Worm (Caenorhabditis elegans) whole organism, early embryonic: ENCODE data around the gene C05B5.17.

ENCODE experiments used
- B0310.2 ChIP-seq: sonication (generic microtip); optimal IDR thresholded peaks from 2 replicates; lab custom pipeline; 2016; ENCODE audit warnings: mild to moderate bottlenecking, missing genetic modification characterization, missing compliant biosample characterization
- F13C5.2 ChIP-seq: sonication (generic microtip); optimal IDR thresholded peaks from 2 replicates; lab custom pipeline; 2017; ENCODE audit warnings: mild to moderate bottlenecking, missing genetic modification characterization, inconsistent platforms, missing compliant biosample characterization
- aly-1 ChIP-seq: sonication (generic microtip); optimal IDR thresholded peaks from 2 replicates; lab custom pipeline; 2016; ENCODE audit warnings: missing genetic modification characterization, missing compliant biosample characterization
- ama-1 ChIP-seq: fragments of 150-350 bp; optimal IDR thresholded peaks from 2 replicates; lab custom pipeline; 2014
- ceh-13 ChIP-seq: fragments of 200-800 bp; sonication (Bioruptor generic); optimal IDR thresholded peaks from 2 replicates; lab custom pipeline; 2018; ENCODE audit warnings: mild to moderate bottlenecking, missing genetic modification characterization, missing compliant biosample characterization
- ceh-36 ChIP-seq: sonication (generic microtip); optimal IDR thresholded peaks from 2 replicates; lab custom pipeline; 2016; ENCODE audit warnings: missing genetic modification characterization, inconsistent platforms, missing compliant biosample characterization
- ets-7 ChIP-seq: sonication (generic microtip); optimal IDR thresholded peaks from 2 replicates; lab custom pipeline; 2016; ENCODE audit warnings: missing genotype, missing genetic modification characterization, missing compliant biosample characterization
- flt-1 ChIP-seq: fragments of 200-800 bp; sonication (Bioruptor generic); IDR thresholded peaks from 2 replicates; pipeline ENCODE4 v1.3.6; 2022; ENCODE audit warnings: missing genetic modification characterization, missing compliant biosample characterization
- hmbx-1 ChIP-seq: sonication (generic microtip); optimal IDR thresholded peaks from 2 replicates; lab custom pipeline; 2016; ENCODE audit warnings: mild to moderate bottlenecking, missing genetic modification characterization, missing compliant biosample characterization
- hmg-4 ChIP-seq: fragments of 200-800 bp; sonication (Bioruptor generic); optimal IDR thresholded peaks from 2 replicates; lab custom pipeline; 2018; ENCODE audit warnings: mild to moderate bottlenecking, missing genetic modification characterization, missing compliant biosample characterization
- hnd-1 ChIP-seq: sonication (generic microtip); optimal IDR thresholded peaks from 2 replicates; lab custom pipeline; 2016; ENCODE audit warnings: missing genetic modification characterization, missing compliant biosample characterization
- pes-1 ChIP-seq: fragments of 200-800 bp; sonication (Bioruptor generic); IDR thresholded peaks from 2 replicates; pipeline ENCODE4 v1.3.6; 2022; ENCODE audit warnings: missing genetic modification reagents, missing genetic modification characterization, missing compliant biosample characterization
- scrt-1 ChIP-seq: fragments of 200-800 bp; sonication (Bioruptor generic); IDR thresholded peaks from 2 replicates; pipeline ENCODE4 v1.3.6; 2022; ENCODE audit warnings: missing genetic modification characterization, missing compliant biosample characterization
- sea-1 ChIP-seq: fragments of 200-800 bp; sonication (Bioruptor generic); conservative IDR thresholded peaks from 2 replicates; pipeline ENCODE4 v1.3.6; 2022; ENCODE audit warnings: missing genetic modification characterization, missing compliant biosample characterization
- tbx-11 ChIP-seq: fragments of 200-800 bp; sonication (Bioruptor generic); IDR thresholded peaks from 2 replicates; pipeline ENCODE4 v1.3.6; 2022; ENCODE audit warnings: missing genetic modification characterization, missing compliant biosample characterization
- tbx-37 ChIP-seq: fragments of 200-800 bp; sonication (Bioruptor generic); conservative IDR thresholded peaks from 2 replicates; pipeline ENCODE4 v1.3.6; 2022; ENCODE audit warnings: missing genetic modification reagents, missing genetic modification characterization, missing compliant biosample characterization
- tra-4 ChIP-seq: sonication (generic microtip); optimal IDR thresholded peaks from 2 replicates; lab custom pipeline; 2017; ENCODE audit warnings: missing genetic modification characterization, missing compliant biosample characterization

Gene C05B5.17

ce11 chrIII:10001060-10001459 lies 1.9 kb upstream of the C05B5.17 start, which contains the start of gene C05B5.5:
TSS of gene C05B5.5 (plus strand) at chrIII:10001360.
- no peak for TF ChIP-seq tra-4
- no peak for TF ChIP-seq scrt-1 (GFP tag; lab: Robert Waterston, UW)
- TF ChIP-seq hnd-1 (tag; lab: Kevin White, UChicago), result no peak
- TF ChIP-seq hmg-4 (GFP tag; lab: Kevin White, UChicago), result no peak
- no peak for TF ChIP-seq F13C5.2 (tag; lab: Kevin White, UChicago)
- no peak for TF ChIP-seq tbx-37
- TF ChIP-seq ama-1 (lab: Kevin White, UChicago), result no peak
- TF ChIP-seq flt-1 (GFP tag; lab: Robert Waterston, UW), result no peak
- no peak for TF ChIP-seq hmbx-1 (tag; lab: Kevin White, UChicago)
- TF ChIP-seq pes-1, result no peak
- no peak for TF ChIP-seq sea-1 (GFP tag; lab: Robert Waterston, UW)
- TF ChIP-seq tbx-11 (GFP tag; lab: Robert Waterston, UW), result no peak
- no peak for TF ChIP-seq ceh-13 (GFP tag; lab: Kevin White, UChicago)
- TF ChIP-seq B0310.2 (tag; lab: Kevin White, UChicago), result no peak
- no peak for TF ChIP-seq ets-7 (tag; lab: Kevin White, UChicago)
- TF ChIP-seq ceh-36 (tag; lab: Kevin White, UChicago), result no peak
- no peak for TF ChIP-seq aly-1

ce11 chrIII:10000428-10000827 lies 1.3 kb upstream of the C05B5.17 start, which contains the start of gene C05B5.2:
TSS of gene C05B5.2 (minus strand) at chrIII:10000528.
- no peak for TF ChIP-seq tra-4
- TF ChIP-seq tbx-37, result no peak
- no peak for TF ChIP-seq flt-1 (GFP tag; lab: Robert Waterston, UW)
- no peak for TF ChIP-seq F13C5.2 (tag; lab: Kevin White, UChicago)
- no peak for TF ChIP-seq ceh-36 (tag; lab: Kevin White, UChicago)

- TF ChIP-seq tbx-37 (no peak), ama-1 (lab: Kevin White, UChicago) (no peak), ceh-36 (tag; lab: Kevin White, UChicago) (no peak), F13C5.2 (tag; lab: Kevin White, UChicago) (no peak), pes-1 (no peak), flt-1 (GFP tag; lab: Robert Waterston, UW) (no peak), B0310.2 (tag; lab: Kevin White, UChicago) (no peak), aly-1 (no peak), tra-4 (no peak), ceh-13 (GFP tag; lab: Kevin White, UChicago) (no peak), tbx-11 (GFP tag; lab: Robert Waterston, UW) (no peak), ets-7 (tag; lab: Kevin White, UChicago) (no peak), scrt-1 (GFP tag; lab: Robert Waterston, UW) (no peak), hnd-1 (tag; lab: Kevin White, UChicago) (no peak), hmg-4 (GFP tag; lab: Kevin White, UChicago) (no peak)
Observed at ce11 chrIII:9997890-9998289, 1.2 kb downstream of the C05B5.17 start, which contains the start of gene pqn-8. TSS of gene pqn-8 (minus strand) at chrIII:9997990.

DNA sequence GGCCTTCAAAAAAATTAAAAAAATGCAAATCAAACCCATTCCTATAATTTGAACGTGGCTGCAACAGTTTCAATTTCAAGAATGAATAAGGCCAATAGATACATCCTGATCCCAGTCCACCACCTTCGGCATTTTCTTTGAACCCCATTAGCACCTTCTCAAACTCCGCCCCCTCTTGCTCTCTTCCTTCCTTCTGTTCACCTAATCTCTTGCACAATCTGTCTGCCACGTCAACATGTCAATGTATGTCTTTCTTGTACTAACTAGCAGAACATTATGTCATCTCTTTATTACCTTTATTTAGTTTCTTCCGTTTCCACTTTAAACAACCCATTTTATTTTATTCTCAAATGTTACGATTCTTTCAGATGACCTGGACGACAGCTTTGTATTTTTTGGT lies 5.6 kb downstream of the C05B5.17 start, which contains the start of gene C05B5.4:
Gene C05B5.4 (plus strand): TSS at position 351 of the 400 bp plus-strand sequence.
- TF ChIP-seq flt-1 (GFP tag; lab: Robert Waterston, UW), result no peak
- no peak for TF ChIP-seq hmg-4 (GFP tag; lab: Kevin White, UChicago)
- no peak for TF ChIP-seq sea-1 (GFP tag; lab: Robert Waterston, UW)
- TF ChIP-seq aly-1, result no peak
- no peak for TF ChIP-seq pes-1
- no peak for TF ChIP-seq ama-1 (lab: Kevin White, UChicago)
- TF ChIP-seq ceh-36 (tag; lab: Kevin White, UChicago), result no peak
- TF ChIP-seq F13C5.2 (tag; lab: Kevin White, UChicago), result no peak
- TF ChIP-seq ceh-13 (GFP tag; lab: Kevin White, UChicago), result no peak
- TF ChIP-seq tra-4, result no peak
- no peak for TF ChIP-seq hmbx-1 (tag; lab: Kevin White, UChicago)
- TF ChIP-seq tbx-11 (GFP tag; lab: Robert Waterston, UW), result no peak
- TF ChIP-seq B0310.2 (tag; lab: Kevin White, UChicago), result no peak
- no peak for TF ChIP-seq scrt-1 (GFP tag; lab: Robert Waterston, UW)
- TF ChIP-seq tbx-37, result no peak
- TF ChIP-seq ets-7 (tag; lab: Kevin White, UChicago), result no peak
- TF ChIP-seq hnd-1 (tag; lab: Kevin White, UChicago), result no peak

- TF ChIP-seq scrt-1 (GFP tag; lab: Robert Waterston, UW) (no peak), tbx-11 (GFP tag; lab: Robert Waterston, UW) (no peak), B0310.2 (tag; lab: Kevin White, UChicago) (no peak), hmg-4 (GFP tag; lab: Kevin White, UChicago) (no peak), hnd-1 (tag; lab: Kevin White, UChicago) (no peak), tbx-37 (no peak), ets-7 (tag; lab: Kevin White, UChicago) (no peak)
Observed at ce11 chrIII:9991324-9991723, 7.8 kb downstream of the C05B5.17 start.

DNA sequence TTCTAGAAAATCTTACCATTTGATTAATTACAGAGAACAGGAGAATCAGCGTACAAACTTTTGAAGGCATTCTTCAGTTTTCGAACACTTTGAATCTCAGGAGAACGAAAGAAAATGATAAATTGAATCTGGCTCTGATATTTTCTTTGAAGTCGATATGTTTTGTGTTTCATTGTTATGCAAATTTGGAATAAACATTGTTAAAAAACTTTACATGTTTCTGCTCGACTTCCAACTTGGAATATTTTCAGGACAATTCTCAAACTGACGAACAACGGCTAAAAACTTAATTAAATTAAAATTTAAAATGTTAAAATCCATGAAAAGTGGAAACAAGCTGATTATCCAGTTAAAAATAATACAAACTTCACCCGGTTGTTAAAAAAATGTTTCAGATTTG lies 10.8 kb downstream of the C05B5.17 start, which contains the start of gene C05B5.1:
Gene C05B5.1 (minus strand): TSS at position 101 of the 400 bp plus-strand sequence.
- TF ChIP-seq F13C5.2 (tag; lab: Kevin White, UChicago) (no peak), tra-4 (no peak), aly-1 (no peak), tbx-37 (no peak), pes-1 (no peak), tbx-11 (GFP tag; lab: Robert Waterston, UW) (no peak), hmg-4 (GFP tag; lab: Kevin White, UChicago) (no peak), ama-1 (lab: Kevin White, UChicago) (no peak), flt-1 (GFP tag; lab: Robert Waterston, UW) (no peak), B0310.2 (tag; lab: Kevin White, UChicago) (no peak), hnd-1 (tag; lab: Kevin White, UChicago) (no peak), ceh-13 (GFP tag; lab: Kevin White, UChicago) (no peak), scrt-1 (GFP tag; lab: Robert Waterston, UW) (no peak), ceh-36 (tag; lab: Kevin White, UChicago) (no peak), sea-1 (GFP tag; lab: Robert Waterston, UW) (no peak), ets-7 (tag; lab: Kevin White, UChicago) (no peak), hmbx-1 (tag; lab: Kevin White, UChicago) (no peak)
